Fruit fly (Drosophila melanogaster): ENCODE data around the gene fid.

Gene fid

DNA sequence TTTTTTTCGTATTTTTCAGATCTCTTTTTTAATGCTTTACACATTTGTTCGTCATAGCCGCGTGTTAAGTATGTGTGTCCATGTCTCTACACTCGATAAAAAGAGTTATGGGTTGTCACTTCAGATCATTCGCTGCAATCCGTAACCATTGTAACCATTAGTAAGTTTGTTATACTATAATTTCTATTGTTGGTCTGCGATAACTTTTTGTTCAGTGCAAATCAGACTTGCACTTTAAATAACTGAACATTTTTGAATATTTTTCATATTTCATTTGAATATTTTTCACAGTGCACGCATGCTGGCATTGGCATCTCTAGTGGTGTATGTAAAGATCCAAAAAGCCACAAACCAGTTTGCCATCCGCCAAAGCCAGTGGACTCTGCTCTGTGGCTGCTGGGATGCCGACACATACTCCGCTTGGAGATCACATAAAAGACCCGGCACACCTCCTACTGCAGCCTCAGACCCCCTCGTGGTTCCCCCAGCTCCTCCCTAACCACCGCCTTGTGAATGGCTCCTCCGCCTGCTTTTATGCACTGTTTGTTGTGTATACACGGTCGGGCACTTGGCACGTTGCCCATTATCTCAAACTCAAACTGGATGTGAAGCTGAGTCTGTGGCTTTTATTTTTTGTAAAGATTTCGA is 39.1 kb downstream of the fid start (continued):
- peak; percentile 36 for TF ChIP-seq MESR4 (GFP tag; optimal IDR thresholded peaks at IDR 0.05)
- peak; percentile 83 for TF ChIP-seq croc (GFP tag; conservative IDR thresholded peaks at IDR 0.05)
- TF ChIP-seq gro (GFP tag; optimal IDR thresholded peaks at IDR 0.05) = peak; percentile 66
- TF ChIP-seq Fer1 (GFP tag; optimal IDR thresholded peaks at IDR 0.05) = peak; percentile 88
- TF ChIP-seq zfh1 (GFP tag; IDR thresholded peaks at IDR 0.05) = peak; percentile 84
- no peak for TF ChIP-seq grn (GFP tag; optimal IDR thresholded peaks at IDR 0.05)
- peak; percentile 77 for TF ChIP-seq HmgZ (tag; optimal IDR thresholded peaks at IDR 0.05)
- TF ChIP-seq Opbp (GFP tag; IDR thresholded peaks at IDR 0.05; ENCODE audit: partially characterized antibody) = no peak
- peak; percentile 77 for TF ChIP-seq B-H1 (GFP tag; IDR thresholded peaks at IDR 0.05)
- peak; percentile 80 for TF ChIP-seq repo (GFP tag; optimal IDR thresholded peaks at IDR 0.05)
- peak; percentile 85 for TF ChIP-seq CG2120 (GFP tag; optimal IDR thresholded peaks at IDR 0.05)
- peak; percentile 62 for TF ChIP-seq CG8281 (tag; optimal IDR thresholded peaks at IDR 0.05)
- TF ChIP-seq cg (GFP tag; optimal IDR thresholded peaks at IDR 0.05) = peak; percentile 46
- no peak for TF ChIP-seq fd102C (GFP tag; optimal IDR thresholded peaks at IDR 0.05)
- peak; percentile 85 for TF ChIP-seq CG9727 (GFP tag; optimal IDR thresholded peaks at IDR 0.05)
- peak; percentile 89 for TF ChIP-seq CG1603 (tag; optimal IDR thresholded peaks at IDR 0.05)
- TF ChIP-seq ac (GFP tag; optimal IDR thresholded peaks at IDR 0.05) = no peak
- TF ChIP-seq HHEX (GFP tag; optimal IDR thresholded peaks at IDR 0.05) = peak; percentile 81
- TF ChIP-seq gsb (GFP tag; IDR thresholded peaks at IDR 0.05) = peak; percentile 78
- TF ChIP-seq dm (GFP tag; optimal IDR thresholded peaks at IDR 0.05) = peak; percentile 74
- peak; percentile 81 for TF ChIP-seq Sry-β (GFP tag; optimal IDR thresholded peaks at IDR 0.05)
- peak; percentile 76 for TF ChIP-seq Lhr (GFP tag; optimal IDR thresholded peaks at IDR 0.05)
- no peak for TF ChIP-seq tna (GFP tag; IDR thresholded peaks at IDR 0.05; ENCODE audit: partially characterized antibody)
- TF ChIP-seq CG9876 (GFP tag; optimal IDR thresholded peaks at IDR 0.05) = peak; percentile 68
- TF ChIP-seq fd64A (GFP tag; optimal IDR thresholded peaks at IDR 0.05) = peak; percentile 82
- no peak for TF ChIP-seq hkb (optimal IDR thresholded peaks at IDR 0.05)
- TF ChIP-seq hkb (GFP tag; IDR thresholded peaks at IDR 0.05) = peak; percentile 88
- TF ChIP-seq CG14441 (GFP tag; IDR thresholded peaks at IDR 0.05) = peak; percentile 86
- TF ChIP-seq CG31441 (GFP tag; IDR thresholded peaks at IDR 0.05) = peak; percentile 93
- TF ChIP-seq dmrt11E (tag; optimal IDR thresholded peaks at IDR 0.05) = peak; percentile 90
- TF ChIP-seq CG4707 (GFP tag; optimal IDR thresholded peaks at IDR 0.05) = peak; percentile 77
- TF ChIP-seq pb (GFP tag; optimal IDR thresholded peaks at IDR 0.05) = peak; percentile 58
- peak; percentile 72 for TF ChIP-seq CG8089 (GFP tag; optimal IDR thresholded peaks at IDR 0.05)
- TF ChIP-seq schlank (tag; optimal IDR thresholded peaks at IDR 0.05) = peak; percentile 48
- TF ChIP-seq nau (GFP tag; optimal IDR thresholded peaks at IDR 0.05) = peak; percentile 76
- TF ChIP-seq ftz-f1 (GFP tag; optimal IDR thresholded peaks at IDR 0.05) = no peak
- peak; percentile 86 for TF ChIP-seq CHES-1-like (GFP tag; optimal IDR thresholded peaks at IDR 0.05)
- TF ChIP-seq CG4282 (GFP tag; optimal IDR thresholded peaks at IDR 0.05) = peak; percentile 13
- TF ChIP-seq rib (GFP tag; IDR thresholded peaks at IDR 0.05) = no peak
- TF ChIP-seq CG14014 (GFP tag; IDR thresholded peaks at IDR 0.05) = peak; percentile 80
- peak; percentile 86 for TF ChIP-seq CG1602 (GFP tag; optimal IDR thresholded peaks at IDR 0.05)
- TF ChIP-seq tin (GFP tag; optimal IDR thresholded peaks at IDR 0.05) = peak; percentile 90
- no peak for TF ChIP-seq pita (GFP tag; optimal IDR thresholded peaks at IDR 0.05)
- TF ChIP-seq Meics (GFP tag; optimal IDR thresholded peaks at IDR 0.05) = peak; percentile 82
- peak; percentile 85 for TF ChIP-seq CG17328 (GFP tag; IDR thresholded peaks at IDR 0.05)
- peak; percentile 88 for TF ChIP-seq CG14710 (tag; optimal IDR thresholded peaks at IDR 0.05)
- peak; percentile 94 for TF ChIP-seq nom (GFP tag; optimal IDR thresholded peaks at IDR 0.05)
- TF ChIP-seq scrt (GFP tag; optimal IDR thresholded peaks at IDR 0.05) = peak; percentile 84
- no peak for TF ChIP-seq Trl (optimal IDR thresholded peaks at IDR 0.05)
- TF ChIP-seq Trl (GFP tag; optimal IDR thresholded peaks at IDR 0.05) = peak; percentile 85
